Fruit fly (Drosophila melanogaster): ENCODE data around the gene CG4213.

The CG4213 gene

DNA sequence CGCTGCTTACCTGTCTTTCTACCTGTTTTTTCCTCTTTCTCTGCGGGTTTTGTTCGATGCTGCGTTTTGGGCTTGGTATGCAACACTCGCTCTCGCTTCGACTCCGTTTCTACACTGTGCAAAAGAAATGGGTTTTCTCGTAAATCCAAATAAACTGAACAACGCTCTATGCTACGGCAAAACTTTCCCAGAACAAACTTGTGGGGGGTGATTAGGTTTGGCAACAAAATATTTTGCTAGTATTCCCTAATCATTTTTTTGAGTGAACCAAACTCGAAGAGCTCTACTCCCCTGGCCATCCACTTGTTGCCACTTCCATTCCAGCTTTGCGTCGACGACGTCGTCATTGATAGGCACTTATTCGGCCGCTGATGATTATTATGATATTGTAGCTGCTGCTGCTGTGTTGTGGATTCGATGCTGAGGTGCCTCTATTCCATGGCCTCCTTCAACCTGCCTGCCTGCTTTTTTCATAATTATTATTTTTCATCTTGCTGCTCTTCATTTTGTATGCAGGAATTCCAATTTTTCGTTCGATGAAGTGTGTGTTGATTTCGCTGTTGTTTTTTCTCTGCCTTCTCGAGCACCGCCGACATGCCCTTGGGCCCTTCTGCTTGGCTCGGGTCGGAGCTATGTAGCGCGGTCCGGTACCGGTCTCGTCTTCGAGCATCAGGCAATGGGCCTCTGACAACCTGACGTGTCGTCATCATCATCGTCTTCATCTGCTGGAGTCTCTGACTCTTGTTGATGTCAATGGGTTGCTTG, 40.1 kb upstream of the CG4213 start (continued):
- TF ChIP-seq CG34422 (GFP tag; IDR thresholded peaks at IDR 0.05): peak; percentile 87
- TF ChIP-seq Vsx1 (GFP tag; optimal IDR thresholded peaks at IDR 0.05): peak; percentile 59
- TF ChIP-seq tna (GFP tag; IDR thresholded peaks at IDR 0.05; ENCODE audit: partially characterized antibody): no peak
- TF ChIP-seq Gug (GFP tag; IDR thresholded peaks at IDR 0.05): peak; percentile 84; the same call in 3 of the 4 replicates
- peak; percentile 85 for TF ChIP-seq CG10654 (GFP tag; optimal IDR thresholded peaks at IDR 0.05)
- peak; percentile 72 for TF ChIP-seq tgo (GFP tag; IDR thresholded peaks at IDR 0.05)
- TF ChIP-seq Sox100B (GFP tag; optimal IDR thresholded peaks at IDR 0.05): no peak
- TF ChIP-seq wdn (GFP tag; IDR thresholded peaks at IDR 0.05): peak; percentile 27; the same call in 1 of the 2 replicates
- peak; percentile 70 for TF ChIP-seq bcd (GFP tag; optimal IDR thresholded peaks at IDR 0.05)
- peak; percentile 12 for TF ChIP-seq CG14965 (GFP tag; optimal IDR thresholded peaks at IDR 0.05; ENCODE audit: borderline replicate concordance)
- TF ChIP-seq CG1233 (GFP tag; optimal IDR thresholded peaks at IDR 0.05): peak; percentile 69
- TF ChIP-seq Max (GFP tag; optimal IDR thresholded peaks at IDR 0.05): peak; percentile 31
- peak; percentile 83 for TF ChIP-seq NC2β (GFP tag; optimal IDR thresholded peaks at IDR 0.05)
- peak; percentile 82 for TF ChIP-seq zen (tag; optimal IDR thresholded peaks at IDR 0.05)
- TF ChIP-seq dm (GFP tag; optimal IDR thresholded peaks at IDR 0.05): peak; percentile 68
- peak; percentile 67 for TF ChIP-seq CG33213 (GFP tag; optimal IDR thresholded peaks at IDR 0.05)
- peak; percentile 83 for TF ChIP-seq CG1602 (GFP tag; optimal IDR thresholded peaks at IDR 0.05)
- peak; percentile 86 for TF ChIP-seq Xbp1 (GFP tag; optimal IDR thresholded peaks at IDR 0.05)
- TF ChIP-seq CG14014 (GFP tag; IDR thresholded peaks at IDR 0.05): peak; percentile 57; the same call in 1 of the 2 replicates
- peak; percentile 90 for TF ChIP-seq Sox102F (GFP tag; optimal IDR thresholded peaks at IDR 0.05)
- no peak for TF ChIP-seq CG3281 (GFP tag; optimal IDR thresholded peaks at IDR 0.05)
- peak; percentile 91 for TF ChIP-seq CG12236 (GFP tag; optimal IDR thresholded peaks at IDR 0.05)
- peak; percentile 74 for TF ChIP-seq lilli (GFP tag; optimal IDR thresholded peaks at IDR 0.05)
- TF ChIP-seq odd (GFP tag; optimal IDR thresholded peaks at IDR 0.05): peak; percentile 56
- peak; percentile 25 for TF ChIP-seq CG7987 (GFP tag; optimal IDR thresholded peaks at IDR 0.05)
- peak; percentile 77 for TF ChIP-seq lmd (GFP tag; IDR thresholded peaks at IDR 0.05)
- peak; percentile 43 for TF ChIP-seq CG1647 (GFP tag; optimal IDR thresholded peaks at IDR 0.05)
- peak; percentile 69 for TF ChIP-seq CG10543 (GFP tag; optimal IDR thresholded peaks at IDR 0.05)
- TF ChIP-seq CG9817 (tag; optimal IDR thresholded peaks at IDR 0.05): peak; percentile 29
- no peak for TF ChIP-seq nerfin-2 (GFP tag; IDR thresholded peaks at IDR 0.05; ENCODE audit: partially characterized antibody)
- TF ChIP-seq CG12071 (GFP tag; optimal IDR thresholded peaks at IDR 0.05): peak; percentile 73
- TF ChIP-seq tx (GFP tag; optimal IDR thresholded peaks at IDR 0.05): peak; percentile 50
- no peak for TF ChIP-seq bigmax (GFP tag; optimal IDR thresholded peaks at IDR 0.05)
- 0 out of 2 replicates have a peak, but pooled peaks have one; percentile 24 for TF ChIP-seq Rfx (GFP tag; IDR thresholded peaks at IDR 0.05)
- no peak for TF ChIP-seq cg (GFP tag; optimal IDR thresholded peaks at IDR 0.05)
- TF ChIP-seq Ets97D (GFP tag; optimal IDR thresholded peaks at IDR 0.05): peak; percentile 43
- TF ChIP-seq Hey (tag; optimal IDR thresholded peaks at IDR 0.05): no peak
- no peak for TF ChIP-seq CG13287 (GFP tag; IDR thresholded peaks at IDR 0.05; ENCODE audit: partially characterized antibody)
- TF ChIP-seq CG14860 (GFP tag; IDR thresholded peaks at IDR 0.05; ENCODE audit: partially characterized antibody): no peak
- TF ChIP-seq CG13894 (tag; optimal IDR thresholded peaks at IDR 0.05): no peak
- TF ChIP-seq Abd-B (GFP tag; optimal IDR thresholded peaks at IDR 0.05): no peak
- TF ChIP-seq knrl (GFP tag; IDR thresholded peaks at IDR 0.05; ENCODE audit: partially characterized antibody): no peak
- TF ChIP-seq CG8089 (GFP tag; optimal IDR thresholded peaks at IDR 0.05): peak; percentile 86
- peak; percentile 82; the same call in 2 of the 4 replicates for TF ChIP-seq chinmo (GFP tag; IDR thresholded peaks at IDR 0.05; ENCODE audit: partially characterized antibody)
- no peak for TF ChIP-seq lov (optimal IDR thresholded peaks at IDR 0.05)
- TF ChIP-seq lov (GFP tag; IDR thresholded peaks at IDR 0.05): peak; percentile 91
- peak; percentile 43 for TF ChIP-seq CG31388 (GFP tag; optimal IDR thresholded peaks at IDR 0.05)
- peak; percentile 82 for TF ChIP-seq Hsf (GFP tag; optimal IDR thresholded peaks at IDR 0.05)
- TF ChIP-seq CG10959 (GFP tag; IDR thresholded peaks at IDR 0.05): peak; percentile 90

All from whole organism, embryonic.